Worm (Caenorhabditis elegans): ENCODE measurements around the gene gpla-1.

gpla-1 gene

ce11 chrV:11975233-11975632 is 37.6 kb upstream of the gpla-1 start, which contains the start of gene cpr-1 (continued):
- TF ChIP-seq ZK337.2 (GFP tag; IDR thresholded peaks at IDR 0.05) (no peak), egl-43 (GFP tag; IDR thresholded peaks at IDR 0.05) (no peak), T20F7.1 (GFP tag; optimal IDR thresholded peaks at IDR 0.05) (peak; percentile 22), Y105C5A.15 (GFP tag; IDR thresholded peaks at IDR 0.05) (no peak), dve-1 (tag; optimal IDR thresholded peaks at IDR 0.05; ENCODE audit: insufficient read depth) (peak; percentile 65), jun-1 (tag; optimal IDR thresholded peaks at IDR 0.05) (no peak), ceh-28 (tag; optimal IDR thresholded peaks at IDR 0.05) (no peak), cey-2 (tag; optimal IDR thresholded peaks at IDR 0.05; ENCODE audit: borderline replicate concordance, insufficient read depth) (no peak), ceh-20 (GFP tag; IDR thresholded peaks at IDR 0.05) (no peak), T26A8.4 (GFP tag; IDR thresholded peaks at IDR 0.05) (no peak), nhr-76 (tag; optimal IDR thresholded peaks at IDR 0.05) (no peak), hlh-11 (tag; optimal IDR thresholded peaks at IDR 0.05) (peak; percentile 87), daf-12 (tag; optimal IDR thresholded peaks at IDR 0.05) (no peak), lir-3 (tag; optimal IDR thresholded peaks at IDR 0.05) (no peak), pqm-1 (tag; optimal IDR thresholded peaks at IDR 0.05) (peak; percentile 77), mdt-29 (GFP tag; IDR thresholded peaks at IDR 0.05) (no peak), ztf-11 (tag; optimal IDR thresholded peaks at IDR 0.05) (no peak), zag-1 (tag; optimal IDR thresholded peaks at IDR 0.05) (no peak), nhr-77 (tag; optimal IDR thresholded peaks at IDR 0.05) (peak; percentile 25), arid-1 (GFP tag; conservative IDR thresholded peaks at IDR 0.05) (no peak), spr-1 (tag; optimal IDR thresholded peaks at IDR 0.05) (no peak), aha-1 (tag) (no peak), ama-1 (optimal IDR thresholded peaks at IDR 0.05) (no peak), F49E8.2 (tag; optimal IDR thresholded peaks at IDR 0.05; ENCODE audit: borderline replicate concordance) (no peak), mep-1 (tag; optimal IDR thresholded peaks at IDR 0.05) (no peak), dmd-6 (GFP tag; IDR thresholded peaks at IDR 0.05) (peak; percentile 92), fos-1 (tag; optimal IDR thresholded peaks at IDR 0.05) (no peak), F37D6.2 (tag; optimal IDR thresholded peaks at IDR 0.05) (no peak), mxl-3 (GFP tag; optimal IDR thresholded peaks at IDR 0.05) (no peak), nhr-10 (tag; optimal IDR thresholded peaks at IDR 0.05) (no peak), ceh-44 (GFP tag; IDR thresholded peaks at IDR 0.05) (no peak), nhr-11 (tag; optimal IDR thresholded peaks at IDR 0.05) (no peak), snpc-4 (tag; optimal IDR thresholded peaks at IDR 0.05) (no peak), nhr-28 (tag; optimal IDR thresholded peaks at IDR 0.05) (peak; percentile 69), Y48G9A.11 (GFP tag; IDR thresholded peaks at IDR 0.05) (no peak), hif-1 (tag; optimal IDR thresholded peaks at IDR 0.05) (no peak), spr-3 (GFP tag; optimal IDR thresholded peaks at IDR 0.05) (no peak), egl-27 (tag; optimal IDR thresholded peaks at IDR 0.05) (no peak), lin-39 (tag; optimal IDR thresholded peaks at IDR 0.05) (no peak), F26F4.8 (GFP tag; conservative IDR thresholded peaks at IDR 0.05) (no peak)

- no peak for TF ChIP-seq T20F7.1 (GFP tag; optimal IDR thresholded peaks at IDR 0.05)
- no peak for TF ChIP-seq lir-3 (tag; optimal IDR thresholded peaks at IDR 0.05)
- no peak for TF ChIP-seq D1046.2 (GFP tag; IDR thresholded peaks at IDR 0.05)
- TF ChIP-seq pqm-1 (tag; optimal IDR thresholded peaks at IDR 0.05), result no peak
- no peak for TF ChIP-seq cey-2 (tag; optimal IDR thresholded peaks at IDR 0.05; ENCODE audit: borderline replicate concordance, insufficient read depth)
- TF ChIP-seq nhr-28 (tag; optimal IDR thresholded peaks at IDR 0.05), result no peak
- TF ChIP-seq nhr-11 (tag; optimal IDR thresholded peaks at IDR 0.05), result no peak
- TF ChIP-seq daf-12 (tag; optimal IDR thresholded peaks at IDR 0.05), result no peak
- no peak for TF ChIP-seq egl-27 (tag; optimal IDR thresholded peaks at IDR 0.05)
- TF ChIP-seq ztf-11 (tag; optimal IDR thresholded peaks at IDR 0.05), result no peak
- TF ChIP-seq hif-1 (tag; optimal IDR thresholded peaks at IDR 0.05), result no peak
- TF ChIP-seq sdz-12 (GFP tag; optimal IDR thresholded peaks at IDR 0.05), result no peak
- no peak for TF ChIP-seq skn-1 (tag; optimal IDR thresholded peaks at IDR 0.05)
- no peak for TF ChIP-seq ceh-20 (GFP tag; IDR thresholded peaks at IDR 0.05)
- no peak for TF ChIP-seq ces-1 (GFP tag; optimal IDR thresholded peaks at IDR 0.05)
These were observed 27.1 kb upstream of the gpla-1 start, which contains the start of gene F58H1.7 for ce11 chrV:11964723-11965122. F58H1.7 (minus strand) TSS chrV:11964823.

Data from whole organism, L4 larva.